Worm (Caenorhabditis elegans) whole organism, L4 larva: Measurements from ENCODE around the gene srv-31.

Experiments used
- ceh-20 ChIP-seq: fragments of 200-800 bp; sonication (Bioruptor generic); IDR thresholded peaks from 2 replicates; pipeline ENCODE4 v1.3.6; 2022; ENCODE audit warnings: missing genetic modification reagents, missing genetic modification characterization, missing compliant biosample characterization
- ceh-32 ChIP-seq: sonication (generic microtip); optimal IDR thresholded peaks from 2 replicates; lab custom pipeline; 2016; ENCODE audit warnings: mild to moderate bottlenecking, missing genetic modification characterization, missing compliant biosample characterization; ENCODE audit not compliant: poor library complexity
- lin-15B ChIP-seq: fragments of 150-350 bp; sonication (generic microtip); optimal IDR thresholded peaks from 3 replicates; lab custom pipeline; 2014; ENCODE audit warnings: missing biosample characterization, missing genetic modification characterization
- saeg-2 ChIP-seq: fragments of 200-800 bp; sonication (Bioruptor generic); IDR thresholded peaks from 2 replicates; pipeline ENCODE4 v1.3.6; 2022; ENCODE audit warnings: missing genetic modification reagents, missing genetic modification characterization, missing compliant biosample characterization
- ztf-11 ChIP-seq: fragments of 150-350 bp; optimal IDR thresholded peaks from 2 replicates; lab custom pipeline; 2014; ENCODE audit warnings: missing biosample characterization, missing genetic modification characterization

DNA sequence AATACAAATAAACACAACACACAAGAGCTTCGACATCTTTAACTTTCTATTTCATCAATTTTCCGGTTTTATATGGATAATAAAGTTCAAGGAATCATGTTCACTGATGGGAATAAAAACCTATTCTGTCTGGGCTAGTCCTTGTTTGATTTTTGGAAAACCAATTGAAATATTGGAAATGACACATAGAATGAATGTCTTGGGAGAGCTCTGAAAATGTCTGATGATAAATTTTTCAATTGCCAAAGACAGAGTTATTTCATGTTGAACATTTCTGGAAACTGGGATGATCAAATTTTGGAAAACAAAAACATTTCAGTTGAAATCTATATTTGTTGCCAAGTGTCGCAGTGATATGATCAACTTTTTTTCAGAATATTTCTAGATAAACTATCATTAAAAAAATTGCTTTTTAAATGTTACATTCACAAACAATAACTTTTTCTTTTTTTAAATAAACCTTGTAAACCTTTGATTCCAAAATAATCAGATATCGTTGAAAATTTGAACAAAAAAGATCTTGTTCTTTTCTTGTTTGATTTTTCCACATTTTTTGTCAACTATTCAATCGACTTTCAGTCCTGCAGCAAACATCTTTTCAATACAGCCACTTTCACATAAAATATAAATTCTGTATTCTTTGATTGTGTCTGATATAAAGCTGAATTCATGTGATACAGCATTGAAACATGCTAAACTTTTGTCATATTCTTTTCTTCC, 34.2 kb downstream of the srv-31 start, which contains the start of the genes F58F9.6 and F58F9.8:
- TF ChIP-seq ceh-20 (GFP tag; lab: Robert Waterston, UW) (no peak), lin-15B (tag; lab: Kevin White, UChicago) (no peak), ceh-32 (tag; lab: Kevin White, UChicago) (no peak), saeg-2 (GFP tag; lab: Robert Waterston, UW) (no peak), ztf-11 (no peak)
